Worm (Caenorhabditis elegans): ENCODE results near the gene Y53G8AM.7.

Gene Y53G8AM.7

DNA sequence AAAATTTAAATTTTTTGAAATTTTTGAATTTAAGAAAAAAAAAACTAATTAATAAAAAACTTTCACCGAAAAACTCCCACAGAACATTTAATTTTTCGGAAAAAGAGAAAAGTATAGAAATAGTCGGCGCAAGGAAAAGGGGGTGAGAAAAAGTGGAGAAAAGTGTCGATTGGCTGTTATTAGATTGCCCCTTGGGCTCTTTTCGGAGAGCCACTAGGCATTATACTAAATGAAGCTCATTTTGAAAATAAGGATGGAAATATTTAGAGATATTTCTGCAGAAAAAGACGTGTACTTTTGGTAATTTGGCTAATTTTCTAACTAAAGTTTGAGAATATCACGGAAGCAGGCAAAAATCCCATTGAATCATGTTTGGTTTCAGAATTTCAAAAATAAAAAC lies 42.4 kb downstream of the Y53G8AM.7 start:
- TF ChIP-seq scrt-1 (GFP tag; IDR thresholded peaks at IDR 0.05) (no peak), pes-1 (GFP tag; IDR thresholded peaks at IDR 0.05) (no peak), F13C5.2 (tag; optimal IDR thresholded peaks at IDR 0.05) (no peak), ceh-13 (GFP tag; optimal IDR thresholded peaks at IDR 0.05) (no peak), tbx-11 (GFP tag; IDR thresholded peaks at IDR 0.05) (no peak), tra-4 (tag; optimal IDR thresholded peaks at IDR 0.05) (no peak), tbx-37 (GFP tag; conservative IDR thresholded peaks at IDR 0.05) (no peak), B0310.2 (tag; optimal IDR thresholded peaks at IDR 0.05) (no peak), ama-1 (optimal IDR thresholded peaks at IDR 0.05) (no peak), aly-1 (tag; optimal IDR thresholded peaks at IDR 0.05) (no peak), flt-1 (GFP tag; IDR thresholded peaks at IDR 0.05) (no peak), sea-1 (GFP tag; conservative IDR thresholded peaks at IDR 0.05) (no peak), hnd-1 (tag; optimal IDR thresholded peaks at IDR 0.05) (no peak), ceh-36 (tag; optimal IDR thresholded peaks at IDR 0.05) (no peak)

DNA sequence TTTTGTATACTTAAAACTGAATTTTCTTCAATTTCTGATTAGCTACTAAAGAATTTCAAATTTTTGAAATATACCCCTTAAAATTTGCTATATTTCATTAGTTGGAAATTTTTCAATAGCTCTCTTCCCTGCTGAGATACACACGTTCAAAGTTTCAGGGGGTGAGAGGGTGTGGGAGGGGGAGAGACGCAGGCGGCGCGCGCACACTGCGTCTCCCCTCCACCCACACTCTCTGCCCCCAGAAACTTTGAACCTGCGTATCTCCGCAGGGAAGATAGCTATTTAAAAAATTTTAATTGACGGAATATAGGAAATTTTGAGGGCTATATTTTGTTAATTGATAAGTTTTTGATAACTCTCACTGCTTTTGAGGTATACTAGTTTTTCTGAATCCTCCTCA lies 43.8 kb downstream of the Y53G8AM.7 start:
- no peak for TF ChIP-seq flt-1 (GFP tag; IDR thresholded peaks at IDR 0.05)
- no peak for TF ChIP-seq ceh-13 (GFP tag; optimal IDR thresholded peaks at IDR 0.05)
- no peak for TF ChIP-seq hnd-1 (tag; optimal IDR thresholded peaks at IDR 0.05)
- TF ChIP-seq pes-1 (GFP tag; IDR thresholded peaks at IDR 0.05), result no peak
- TF ChIP-seq aly-1 (tag; optimal IDR thresholded peaks at IDR 0.05), result no peak
- TF ChIP-seq ets-7 (tag; optimal IDR thresholded peaks at IDR 0.05), result no peak
- TF ChIP-seq tbx-37 (GFP tag; conservative IDR thresholded peaks at IDR 0.05), result no peak

DNA sequence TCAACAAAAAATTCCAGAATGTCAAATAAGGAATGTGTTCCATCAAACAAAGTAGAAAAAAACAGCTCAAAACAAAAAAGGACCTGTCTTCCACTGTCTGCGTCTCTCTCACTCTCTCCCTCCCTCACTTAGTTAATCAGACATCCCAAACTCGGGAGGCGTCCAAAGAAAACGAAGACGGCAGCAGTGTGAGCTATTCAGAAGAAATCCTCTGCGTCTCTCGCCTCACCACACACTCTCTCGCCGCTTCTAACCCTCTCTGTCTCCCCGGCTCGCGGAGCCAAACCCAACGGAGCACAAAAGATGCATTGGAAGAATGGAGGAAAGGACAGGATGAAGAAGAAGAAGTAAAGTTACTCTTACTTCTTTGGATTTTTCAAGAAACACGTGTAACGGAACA lies 46.2 kb downstream of the Y53G8AM.7 start:
- no peak for TF ChIP-seq sea-1 (GFP tag; conservative IDR thresholded peaks at IDR 0.05)
- TF ChIP-seq tra-4 (tag; optimal IDR thresholded peaks at IDR 0.05), result no peak
- no peak for TF ChIP-seq ets-7 (tag; optimal IDR thresholded peaks at IDR 0.05)
- no peak for TF ChIP-seq pes-1 (GFP tag; IDR thresholded peaks at IDR 0.05)
- TF ChIP-seq hmg-4 (GFP tag; optimal IDR thresholded peaks at IDR 0.05), result peak; percentile 35

DNA sequence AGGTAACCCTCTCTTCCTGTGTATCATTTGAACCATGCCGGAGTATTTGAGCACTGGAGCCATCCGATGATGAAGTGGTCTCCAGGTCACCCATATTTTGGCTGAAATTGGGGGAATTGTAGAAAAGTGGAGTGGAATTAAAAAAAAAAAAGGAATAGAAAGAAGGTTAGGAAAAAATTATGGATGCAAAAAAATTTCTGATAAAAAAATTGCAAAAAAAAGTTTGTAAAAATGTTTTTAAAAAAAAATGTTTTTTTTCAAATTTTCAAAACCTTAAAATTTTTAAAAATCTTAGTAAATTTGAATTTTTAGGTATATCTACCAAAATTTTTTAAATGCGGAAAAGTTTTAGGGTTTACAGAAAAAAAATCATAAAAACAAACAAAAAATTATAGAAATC lies 47.5 kb downstream of the Y53G8AM.7 start, which contains the start of gene frm-8:
frm-8 (minus strand) TSS at position 101 of the 400 bp plus-strand sequence.
- TF ChIP-seq hmbx-1 (tag; optimal IDR thresholded peaks at IDR 0.05) (no peak), F13C5.2 (tag; optimal IDR thresholded peaks at IDR 0.05) (no peak), tra-4 (tag; optimal IDR thresholded peaks at IDR 0.05) (no peak), sea-1 (GFP tag; conservative IDR thresholded peaks at IDR 0.05) (no peak), tbx-37 (GFP tag; conservative IDR thresholded peaks at IDR 0.05) (no peak), hnd-1 (tag; optimal IDR thresholded peaks at IDR 0.05) (no peak), B0310.2 (tag; optimal IDR thresholded peaks at IDR 0.05) (no peak), hmg-4 (GFP tag; optimal IDR thresholded peaks at IDR 0.05) (no peak), aly-1 (tag; optimal IDR thresholded peaks at IDR 0.05) (no peak), ama-1 (optimal IDR thresholded peaks at IDR 0.05) (no peak), flt-1 (GFP tag; IDR thresholded peaks at IDR 0.05) (no peak), scrt-1 (GFP tag; IDR thresholded peaks at IDR 0.05) (no peak), ets-7 (tag; optimal IDR thresholded peaks at IDR 0.05) (no peak), ceh-13 (GFP tag; optimal IDR thresholded peaks at IDR 0.05) (no peak), ceh-36 (tag; optimal IDR thresholded peaks at IDR 0.05) (no peak)
